Fruit fly (Drosophila melanogaster) whole organism, pupa: Measurements from ENCODE around the gene CG32679.

Experiments
- CG10348 ChIP-seq: fragments of 200-800 bp; sonication (Bioruptor generic); IDR thresholded peaks from 2 replicates; pipeline ENCODE4 v1.3.6; 2022; ENCODE audit warnings: missing biosample characterization, missing genetic modification characterization
- CG12605 ChIP-seq: fragments of 200-800 bp; sonication (Bioruptor generic); IDR thresholded peaks from 2 replicates; pipeline ENCODE4 v1.3.6; 2022; ENCODE audit warnings: missing biosample characterization, missing genetic modification characterization
- CG13204 ChIP-seq: fragments of 200-800 bp; sonication (Bioruptor generic); optimal IDR thresholded peaks from 2 replicates; lab custom pipeline; 2018; ENCODE audit warnings: missing biosample characterization, mild to moderate bottlenecking, missing genetic modification characterization, moderate library complexity
- CG14655 ChIP-seq: fragments of 200-800 bp; sonication (Bioruptor generic); optimal IDR thresholded peaks from 3 replicates; lab custom pipeline; 2017; ENCODE audit warnings: mild to moderate bottlenecking, missing biosample characterization, missing genetic modification reagents, missing genetic modification characterization
- CG15710 ChIP-seq: fragments of 200-800 bp; sonication (Bioruptor generic); optimal IDR thresholded peaks from 2 replicates; lab custom pipeline; 2018; ENCODE audit warnings: missing biosample characterization, mild to moderate bottlenecking, missing genetic modification characterization, moderate library complexity
- CG17806 ChIP-seq: fragments of 200-800 bp; sonication (Bioruptor generic); optimal IDR thresholded peaks from 2 replicates; lab custom pipeline; 2018; ENCODE audit warnings: missing biosample characterization, mild to moderate bottlenecking, missing genetic modification characterization, moderate library complexity
- CG32121 ChIP-seq: fragments of 200-800 bp; sonication (Bioruptor generic); IDR thresholded peaks from 2 replicates; pipeline ENCODE4 v1.3.6; 2022; ENCODE audit warnings: missing biosample characterization, missing genetic modification characterization
- CG34367 ChIP-seq: fragments of 200-800 bp; sonication (Bioruptor generic); optimal IDR thresholded peaks from 2 replicates; lab custom pipeline; 2018; ENCODE audit warnings: missing biosample characterization, mild to moderate bottlenecking, missing genetic modification characterization
- CG4496 ChIP-seq: fragments of 200-800 bp; sonication (Bioruptor generic); IDR thresholded peaks from 3 replicates; pipeline ENCODE4 v1.3.6; 2022; ENCODE audit warnings: missing biosample characterization, missing genetic modification characterization
- CG8159 ChIP-seq: fragments of 200-800 bp; sonication (Bioruptor generic); optimal IDR thresholded peaks from 3 replicates; lab custom pipeline; 2018; ENCODE audit warnings: missing biosample characterization, mild to moderate bottlenecking, missing genetic modification characterization, moderate library complexity
- CG8301 ChIP-seq: fragments of 200-800 bp; sonication (Bioruptor generic); optimal IDR thresholded peaks from 2 replicates; lab custom pipeline; 2018; ENCODE audit warnings: missing biosample characterization, mild to moderate bottlenecking, missing genetic modification characterization
- CG9948 ChIP-seq: fragments of 200-800 bp; sonication (Bioruptor generic); optimal IDR thresholded peaks from 2 replicates; lab custom pipeline; 2018; ENCODE audit warnings: missing biosample characterization, mild to moderate bottlenecking, missing genetic modification characterization, moderate library complexity
- D1 ChIP-seq: fragments of 200-800 bp; sonication (Bioruptor generic); optimal IDR thresholded peaks from 2 replicates; lab custom pipeline; 2018; ENCODE audit warnings: missing biosample characterization, mild to moderate bottlenecking, missing genetic modification characterization, moderate library complexity
- EcR ChIP-seq: fragments of 200-800 bp; sonication (Bioruptor generic); optimal IDR thresholded peaks from 3 replicates; lab custom pipeline; 2019; ENCODE audit warnings: missing biosample characterization, missing genetic modification characterization, mild to moderate bottlenecking, moderate library complexity, missing genetic modification reagents
- Ets98B ChIP-seq: fragments of 200-800 bp; sonication (Bioruptor generic); IDR thresholded peaks from 2 replicates; pipeline ENCODE4 v1.3.6; 2022; ENCODE audit warnings: missing biosample characterization, missing genetic modification characterization
- Pif1A ChIP-seq: fragments of 200-800 bp; sonication (Bioruptor generic); optimal IDR thresholded peaks from 3 replicates; lab custom pipeline; 2016; ENCODE audit warnings: missing biosample characterization, missing genetic modification characterization
- Pif1B ChIP-seq: fragments of 200-800 bp; sonication (Bioruptor generic); optimal IDR thresholded peaks from 3 replicates; lab custom pipeline; 2016; ENCODE audit warnings: missing biosample characterization, missing genetic modification characterization
- Snoo ChIP-seq: fragments of 200-800 bp; sonication (Bioruptor generic); optimal IDR thresholded peaks from 3 replicates; lab custom pipeline; 2017; ENCODE audit warnings: missing biosample characterization, mild to moderate bottlenecking, missing genetic modification characterization, inconsistent platforms
- fd96Ca ChIP-seq: fragments of 200-800 bp; sonication (Bioruptor generic); IDR thresholded peaks from 3 replicates; pipeline ENCODE4 v1.3.6; 2022; ENCODE audit warnings: missing biosample characterization, missing genetic modification characterization
- gl ChIP-seq: fragments of 200-800 bp; sonication (Bioruptor generic); optimal IDR thresholded peaks from 2 replicates; lab custom pipeline; 2018; ENCODE audit warnings: missing biosample characterization, mild to moderate bottlenecking, missing genetic modification characterization
- rn ChIP-seq: fragments of 200-800 bp; sonication (Bioruptor generic); IDR thresholded peaks from 2 replicates; pipeline ENCODE4 v1.3.6; 2022; ENCODE audit warnings: missing biosample characterization, missing genetic modification characterization

The CG32679 gene

DNA sequence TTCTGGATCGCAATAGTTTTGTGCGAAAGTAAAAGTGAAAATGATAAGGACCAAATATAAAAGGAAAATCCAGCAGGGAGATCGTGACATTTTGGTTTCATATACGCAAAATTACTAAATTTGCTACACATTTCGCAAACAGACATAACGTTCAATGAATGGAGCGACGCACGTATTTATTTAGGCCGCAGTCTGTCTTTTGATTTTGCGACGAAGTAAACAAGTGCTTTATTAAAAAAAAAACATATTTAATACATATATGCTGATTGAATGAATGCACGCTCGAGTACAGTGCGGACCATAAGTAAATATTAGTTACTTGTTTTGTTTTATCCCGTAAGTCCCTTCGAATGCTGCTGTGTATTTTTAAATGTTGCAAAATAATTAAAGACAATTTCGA, at the start of gene CG32679:
Gene CG32679 (minus strand): TSS at position 101 of the 400 bp plus-strand sequence.
- TF ChIP-seq CG32121 (no peak), CG13204 (GFP tag; lab: Kevin White, UChicago) (no peak), Snoo (tag; lab: Kevin White, UChicago) (no peak), Pif1B (no peak), D1 (tag; lab: Kevin White, UChicago) (no peak), Ets98B (GFP tag; lab: Robert Waterston, UW) (no peak)

DNA sequence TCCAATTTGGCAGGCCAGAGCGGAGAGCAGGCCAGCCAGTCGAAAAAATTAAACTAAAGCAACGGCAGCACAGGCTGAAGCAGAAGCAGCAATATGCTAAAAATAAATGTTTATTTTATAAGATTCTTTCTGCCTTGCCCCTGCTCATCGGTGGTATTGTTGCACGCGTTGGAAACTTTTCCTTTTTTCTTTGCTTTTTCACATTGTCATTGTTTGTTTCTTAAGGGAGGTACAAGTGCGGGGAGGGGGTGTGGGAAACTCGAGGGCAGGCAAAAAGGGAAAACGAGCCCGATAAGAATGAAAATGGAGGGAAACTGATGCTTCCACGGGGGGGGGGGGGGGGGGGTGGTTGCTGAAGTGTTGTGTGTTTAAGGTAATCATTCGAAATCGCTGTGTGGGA, 31.7 kb upstream of the CG32679 start:
- no peak for TF ChIP-seq Pif1A (GFP tag; lab: Kevin White, UChicago)
- no peak for TF ChIP-seq rn (GFP tag; lab: Robert Waterston, UW)
- no peak for TF ChIP-seq CG32121
- TF ChIP-seq Pif1B = no peak
- no peak for TF ChIP-seq Snoo (tag; lab: Kevin White, UChicago)
- TF ChIP-seq CG12605 (GFP tag; lab: Robert Waterston, UW) = no peak
- TF ChIP-seq D1 (tag; lab: Kevin White, UChicago) = no peak
- no peak for TF ChIP-seq fd96Ca (GFP tag; lab: Robert Waterston, UW)
- TF ChIP-seq gl (tag; lab: Kevin White, UChicago) = no peak
- TF ChIP-seq CG34367 (tag; lab: Kevin White, UChicago) = no peak
- TF ChIP-seq CG17806 = no peak
- TF ChIP-seq, all 21 proteins: peak for 0

- TF ChIP-seq Pif1B (peak; percentile 1), gl (tag; lab: Kevin White, UChicago) (no peak), Snoo (tag; lab: Kevin White, UChicago) (peak; percentile 21), CG15710 (tag; lab: Kevin White, UChicago) (no peak), CG14655 (GFP tag; lab: Kevin White, UChicago) (no peak), Ets98B (GFP tag; lab: Robert Waterston, UW) (0 out of 2 replicates have a peak, but pooled peaks have one; percentile 19), CG9948 (tag; lab: Kevin White, UChicago) (no peak), CG12605 (GFP tag; lab: Robert Waterston, UW) (no peak)
Observed at dm6 chrX:10397514-10398133, 30.4 kb upstream of the CG32679 start.

DNA sequence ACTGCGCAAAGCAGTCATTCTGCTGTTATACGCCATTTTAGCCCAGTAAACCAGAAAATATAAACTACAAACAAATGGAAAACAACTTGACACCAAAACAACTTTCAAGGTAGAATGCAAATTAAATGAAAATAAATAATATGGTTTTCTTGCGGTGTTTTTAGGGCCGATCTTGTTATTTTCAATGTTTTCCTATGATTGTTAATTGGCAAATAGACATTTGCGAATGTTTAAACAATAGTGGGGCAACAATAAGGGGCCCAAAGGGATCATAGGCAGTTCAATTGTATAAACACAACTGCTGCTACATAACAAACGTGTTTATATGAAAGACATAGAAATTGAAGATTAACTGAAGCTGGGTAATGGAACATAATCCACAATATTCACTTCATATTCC, 29.6 kb upstream of the CG32679 start:
- no peak for TF ChIP-seq CG9948 (tag; lab: Kevin White, UChicago)
- no peak for TF ChIP-seq CG4496 (GFP tag; lab: Robert Waterston, UW)
- no peak for TF ChIP-seq CG17806
- TF ChIP-seq CG13204 (GFP tag; lab: Kevin White, UChicago) = no peak

dm6 chrX:10387672-10388071, 20.4 kb upstream of the CG32679 start:
- TF ChIP-seq fd96Ca (GFP tag; lab: Robert Waterston, UW) (peak; percentile 67; the same call in 2 of the 3 replicates), CG15710 (tag; lab: Kevin White, UChicago) (peak; percentile 40), CG14655 (GFP tag; lab: Kevin White, UChicago) (no peak), CG9948 (tag; lab: Kevin White, UChicago) (peak; percentile 15), CG8159 (tag; lab: Kevin White, UChicago) (peak; percentile 38), CG17806 (peak; percentile 12), Snoo (tag; lab: Kevin White, UChicago) (peak; percentile 46), CG8301 (peak; percentile 12), rn (GFP tag; lab: Robert Waterston, UW) (no peak), CG12605 (GFP tag; lab: Robert Waterston, UW) (0 out of 2 replicates have a peak, but pooled peaks have one; percentile 14), EcR (no peak), CG10348 (GFP tag; lab: Robert Waterston, UW) (no peak), CG4496 (GFP tag; lab: Robert Waterston, UW) (peak; percentile 59; the same call in 1 of the 3 replicates), Pif1B (no peak), Pif1A (GFP tag; lab: Kevin White, UChicago) (peak; percentile 54), Ets98B (GFP tag; lab: Robert Waterston, UW) (peak; percentile 33; the same call in 1 of the 2 replicates), CG32121 (peak; percentile 39; the same call in 1 of the 2 replicates)

DNA sequence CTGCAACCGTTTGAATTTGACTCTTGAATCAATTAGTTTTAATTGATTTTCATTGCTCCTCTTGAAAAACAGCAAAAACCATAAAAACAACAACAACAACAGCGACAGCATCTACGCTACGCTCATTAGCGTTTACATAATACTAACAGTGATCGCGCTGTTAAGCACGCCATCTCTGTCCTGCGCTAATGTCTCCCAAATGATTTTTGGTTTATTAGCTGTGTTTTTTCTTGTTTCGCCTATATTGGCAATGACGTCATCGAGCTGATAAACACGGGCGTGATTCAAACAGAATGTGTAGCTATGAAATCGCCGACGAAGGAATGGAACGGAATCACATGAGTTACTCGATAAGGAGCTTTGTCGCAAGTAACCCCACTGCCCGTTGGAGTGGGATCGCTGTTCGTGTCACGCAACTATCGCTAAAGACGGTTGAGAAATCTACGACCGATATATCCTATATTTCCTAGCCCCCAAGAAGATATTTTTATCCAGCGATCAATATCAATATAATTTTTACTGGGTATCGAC, 19.6 kb upstream of the CG32679 start:
- TF ChIP-seq Ets98B (GFP tag; lab: Robert Waterston, UW) (0 out of 2 replicates have a peak, but pooled peaks have one; percentile 12), D1 (tag; lab: Kevin White, UChicago) (no peak)

DNA sequence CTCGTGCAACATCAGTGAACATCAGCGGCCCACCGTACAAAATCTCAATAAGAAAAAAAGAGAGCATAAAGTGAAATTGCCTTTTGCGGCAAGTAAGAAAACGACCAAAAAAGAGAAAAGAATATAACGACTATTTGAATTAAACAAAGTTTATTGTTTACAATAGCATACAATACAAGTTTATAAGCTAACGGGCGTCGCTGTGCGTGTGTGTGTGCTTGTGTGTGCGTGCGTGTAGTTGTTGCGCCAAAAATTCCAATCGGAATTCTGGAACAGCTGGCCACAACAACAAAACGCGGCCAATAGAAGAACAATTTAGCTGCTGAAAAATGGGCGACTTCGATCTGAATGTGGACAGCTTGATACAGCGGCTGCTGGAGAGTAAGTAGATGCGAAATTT, 18.9 kb upstream of the CG32679 start:
- TF ChIP-seq CG8159 (tag; lab: Kevin White, UChicago) (no peak), D1 (tag; lab: Kevin White, UChicago) (no peak), EcR (no peak), CG9948 (tag; lab: Kevin White, UChicago) (no peak), CG10348 (GFP tag; lab: Robert Waterston, UW) (no peak), CG12605 (GFP tag; lab: Robert Waterston, UW) (no peak), CG13204 (GFP tag; lab: Kevin White, UChicago) (no peak), CG34367 (tag; lab: Kevin White, UChicago) (no peak), Ets98B (GFP tag; lab: Robert Waterston, UW) (no peak), CG14655 (GFP tag; lab: Kevin White, UChicago) (no peak), CG15710 (tag; lab: Kevin White, UChicago) (no peak), gl (tag; lab: Kevin White, UChicago) (no peak), fd96Ca (GFP tag; lab: Robert Waterston, UW) (no peak), CG32121 (no peak), CG4496 (GFP tag; lab: Robert Waterston, UW) (no peak), CG17806 (no peak)
